Worm (Caenorhabditis elegans): ENCODE measurements around the gene mig-15.

Gene mig-15

DNA sequence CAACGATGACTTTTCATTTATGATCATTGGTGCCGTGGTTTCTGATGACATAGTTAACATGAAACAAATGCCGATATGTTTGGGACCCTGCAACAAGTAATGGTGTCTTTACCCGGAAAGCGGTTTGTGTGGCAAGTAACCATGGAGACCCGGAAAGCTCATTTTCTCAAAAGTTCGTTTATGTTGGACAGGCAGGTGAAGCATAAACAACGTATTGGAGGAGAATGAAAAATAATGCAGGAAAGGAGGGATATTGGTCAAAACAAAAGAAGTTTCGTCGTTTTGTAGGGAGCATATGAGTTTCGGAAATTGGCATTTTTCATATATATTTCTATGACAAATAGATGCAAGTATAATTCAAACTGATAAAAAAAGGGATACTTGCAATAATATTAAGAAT is 42.0 kb downstream of the mig-15 start, which contains the start of gene dyf-6:
dyf-6 (minus strand) TSS at position 101 of the 400 bp plus-strand sequence.
- no peak for TF ChIP-seq ahr-1 (tag; optimal IDR thresholded peaks at IDR 0.05)
- TF ChIP-seq nhr-232 (tag; optimal IDR thresholded peaks at IDR 0.05) = no peak
- no peak for TF ChIP-seq ceh-45 (GFP tag; IDR thresholded peaks at IDR 0.05)
- no peak for TF ChIP-seq rnt-1 (tag; optimal IDR thresholded peaks at IDR 0.05)
- no peak for TF ChIP-seq ceh-34 (tag; optimal IDR thresholded peaks at IDR 0.05)
- no peak for TF ChIP-seq ref-2 (tag; optimal IDR thresholded peaks at IDR 0.05)
- TF ChIP-seq npax-4 (tag; optimal IDR thresholded peaks at IDR 0.05) = no peak
- no peak for TF ChIP-seq pha-4 (tag; optimal IDR thresholded peaks at IDR 0.05)
- TF ChIP-seq tbx-2 (tag; optimal IDR thresholded peaks at IDR 0.05) = no peak
- TF ChIP-seq syd-9 (tag; optimal IDR thresholded peaks at IDR 0.05) = no peak
- TF ChIP-seq ceh-18 (tag; optimal IDR thresholded peaks at IDR 0.05) = no peak

DNA sequence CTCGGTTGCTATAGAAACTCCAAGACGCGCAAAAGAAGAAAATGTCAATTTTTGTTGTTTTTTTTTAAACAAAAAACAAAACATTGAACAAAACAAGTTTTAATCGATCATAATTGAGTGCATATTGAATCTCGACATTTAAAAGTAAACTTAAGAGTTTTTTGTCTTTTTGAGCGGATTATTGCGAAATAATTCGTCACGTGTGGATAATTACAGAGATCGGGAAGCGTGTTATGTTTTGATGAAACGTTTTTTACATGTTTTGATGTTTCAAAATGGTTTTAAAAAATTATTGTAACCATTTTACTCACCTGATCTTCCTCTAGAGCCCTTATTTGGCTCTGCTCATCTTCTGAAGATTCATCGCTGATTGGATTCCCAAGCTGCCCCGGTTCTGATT is 42.5 kb downstream of the mig-15 start:
- TF ChIP-seq ceh-2 (tag; optimal IDR thresholded peaks at IDR 0.05) (no peak), ceh-31 (tag; optimal IDR thresholded peaks at IDR 0.05) (no peak), ref-2 (tag; optimal IDR thresholded peaks at IDR 0.05) (no peak), pha-4 (tag; optimal IDR thresholded peaks at IDR 0.05) (no peak), syd-9 (tag; optimal IDR thresholded peaks at IDR 0.05) (no peak), pha-2 (tag; optimal IDR thresholded peaks at IDR 0.05) (no peak)

DNA sequence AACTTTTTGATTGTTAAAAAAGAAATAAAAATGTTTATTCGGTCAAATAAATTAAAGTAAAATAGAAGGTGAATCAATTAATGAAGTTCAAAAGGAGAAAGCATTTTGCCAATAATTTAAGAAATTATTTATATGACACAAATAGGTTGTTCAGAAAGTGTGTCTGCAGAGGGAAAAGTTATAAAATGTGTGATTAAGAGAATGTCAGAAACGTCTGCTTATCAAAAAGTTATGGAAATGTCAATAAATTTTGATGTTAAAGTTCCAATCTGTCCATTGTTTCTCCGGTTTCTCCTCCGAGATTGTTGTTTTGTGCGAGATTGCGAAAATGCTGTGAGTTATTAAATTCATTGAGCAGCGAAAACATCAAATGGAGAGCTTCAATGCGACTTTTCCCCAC is 48.8 kb downstream of the mig-15 start, which contains the start of gene rme-4:
rme-4 (minus strand) TSS at position 168 of the 400 bp plus-strand sequence.
- TF ChIP-seq odd-2 (tag; optimal IDR thresholded peaks at IDR 0.05) (no peak), fkh-6 (tag; optimal IDR thresholded peaks at IDR 0.05) (no peak), unc-42 (tag; optimal IDR thresholded peaks at IDR 0.05) (no peak), ama-1 (optimal IDR thresholded peaks at IDR 0.05) (no peak), pat-9 (tag; optimal IDR thresholded peaks at IDR 0.05) (no peak), unc-86 (tag; optimal IDR thresholded peaks at IDR 0.05) (no peak), unc-3 (GFP tag; conservative IDR thresholded peaks at IDR 0.05) (no peak), unc-3 (tag; optimal IDR thresholded peaks at IDR 0.05) (no peak), ceh-45 (GFP tag; IDR thresholded peaks at IDR 0.05) (no peak), pqm-1 (tag; optimal IDR thresholded peaks at IDR 0.05) (no peak), lim-6 (tag; optimal IDR thresholded peaks at IDR 0.05) (no peak), ztf-16 (tag; optimal IDR thresholded peaks at IDR 0.05) (no peak), C08G9.2 (tag; optimal IDR thresholded peaks at IDR 0.05) (no peak), pha-2 (tag; optimal IDR thresholded peaks at IDR 0.05) (no peak)

DNA sequence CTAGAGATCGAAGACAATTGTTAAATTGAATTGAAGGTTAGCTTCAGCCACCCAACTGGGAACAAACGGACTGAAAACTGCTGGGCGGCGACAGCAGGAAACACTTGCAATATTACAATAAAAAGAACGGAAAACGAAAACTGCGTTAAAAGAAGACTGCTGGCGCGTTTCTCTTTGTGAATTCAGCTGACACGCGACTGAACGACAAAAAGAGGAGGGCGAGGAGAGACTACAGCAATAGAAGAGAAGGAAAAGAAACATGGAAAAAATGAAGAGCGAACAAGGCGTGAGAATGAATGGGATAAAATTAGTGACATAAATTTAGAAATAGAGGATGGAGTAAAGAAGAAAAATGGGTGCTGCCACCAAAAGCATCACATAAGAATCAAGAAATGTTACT is 50.8 kb downstream of the mig-15 start:
- TF ChIP-seq ref-2 (tag; optimal IDR thresholded peaks at IDR 0.05) (peak; percentile 53), zip-5 (tag; optimal IDR thresholded peaks at IDR 0.05) (no peak), npax-4 (tag; optimal IDR thresholded peaks at IDR 0.05) (no peak), F13H6.1 (tag; optimal IDR thresholded peaks at IDR 0.05) (peak; percentile 65), ceh-9 (tag; optimal IDR thresholded peaks at IDR 0.05) (no peak), fkh-10 (GFP tag; optimal IDR thresholded peaks at IDR 0.05) (no peak), elt-4 (tag; optimal IDR thresholded peaks at IDR 0.05) (no peak), pag-3 (tag; optimal IDR thresholded peaks at IDR 0.05; ENCODE audit: borderline replicate concordance) (no peak), dve-1 (tag; optimal IDR thresholded peaks at IDR 0.05) (no peak), nfya-1 (tag; optimal IDR thresholded peaks at IDR 0.05) (peak; percentile 76), lin-11 (tag; optimal IDR thresholded peaks at IDR 0.05) (peak; percentile 15), mec-3 (tag; optimal IDR thresholded peaks at IDR 0.05; ENCODE audit: borderline replicate concordance) (no peak), hlh-15 (tag; optimal IDR thresholded peaks at IDR 0.05) (no peak), ztf-16 (tag; optimal IDR thresholded peaks at IDR 0.05) (no peak), pat-9 (tag; optimal IDR thresholded peaks at IDR 0.05) (no peak), pax-1 (tag; optimal IDR thresholded peaks at IDR 0.05) (no peak), pha-4 (tag; optimal IDR thresholded peaks at IDR 0.05) (no peak), K02D7.2 (tag; optimal IDR thresholded peaks at IDR 0.05) (no peak), nhr-232 (tag; optimal IDR thresholded peaks at IDR 0.05) (no peak), sdc-2 (tag; optimal IDR thresholded peaks at IDR 0.05) (peak; percentile 70), sox-2 (GFP tag; IDR thresholded peaks at IDR 0.05) (no peak), madf-2 (tag; optimal IDR thresholded peaks at IDR 0.05) (peak; percentile 27), pha-2 (tag; optimal IDR thresholded peaks at IDR 0.05) (no peak), ceh-22 (tag; optimal IDR thresholded peaks at IDR 0.05) (no peak), rnt-1 (tag; optimal IDR thresholded peaks at IDR 0.05) (peak; percentile 44), che-1 (tag; optimal IDR thresholded peaks at IDR 0.05) (peak; percentile 19), fkh-6 (tag; optimal IDR thresholded peaks at IDR 0.05) (peak; percentile 24), lim-6 (tag; optimal IDR thresholded peaks at IDR 0.05) (peak; percentile 44), ceh-18 (tag; optimal IDR thresholded peaks at IDR 0.05) (peak; percentile 86), hlh-8 (tag; optimal IDR thresholded peaks at IDR 0.05) (peak; percentile 46), ceh-2 (tag; optimal IDR thresholded peaks at IDR 0.05) (peak; percentile 27), hlh-13 (GFP tag; optimal IDR thresholded peaks at IDR 0.05) (no peak), tbx-7 (tag; optimal IDR thresholded peaks at IDR 0.05) (no peak), tbx-2 (tag; optimal IDR thresholded peaks at IDR 0.05) (peak; percentile 72)
